Fruit fly (Drosophila melanogaster) Kc167 (cell line): ENCODE measurements around the gene Atat.

Source experiments
- Myc ChIP-seq: fragments of >200 bp; optimal IDR thresholded peaks from 2 replicates; lab custom pipeline; 2017; ENCODE audit warnings: missing external identifiers
- Sin3A ChIP-seq: fragments of >200 bp; optimal IDR thresholded peaks from 2 replicates; lab custom pipeline; 2018; ENCODE audit warnings: missing external identifiers
- h ChIP-seq: fragments of >200 bp; optimal IDR thresholded peaks from 3 replicates; lab custom pipeline; 2018; ENCODE audit warnings: missing external identifiers
- insv ChIP-seq: fragments of >200 bp; optimal IDR thresholded peaks from 3 replicates; lab custom pipeline; 2018; ENCODE audit warnings: missing external identifiers
- psq ChIP-seq: fragments of >200 bp; optimal IDR thresholded peaks from 2 replicates; lab custom pipeline; 2017; ENCODE audit warnings: missing external identifiers
- ttk ChIP-seq: sonication (Bioruptor generic); optimal IDR thresholded peaks from 2 replicates; lab custom pipeline; 2017; ENCODE audit warnings: missing external identifiers

DNA sequence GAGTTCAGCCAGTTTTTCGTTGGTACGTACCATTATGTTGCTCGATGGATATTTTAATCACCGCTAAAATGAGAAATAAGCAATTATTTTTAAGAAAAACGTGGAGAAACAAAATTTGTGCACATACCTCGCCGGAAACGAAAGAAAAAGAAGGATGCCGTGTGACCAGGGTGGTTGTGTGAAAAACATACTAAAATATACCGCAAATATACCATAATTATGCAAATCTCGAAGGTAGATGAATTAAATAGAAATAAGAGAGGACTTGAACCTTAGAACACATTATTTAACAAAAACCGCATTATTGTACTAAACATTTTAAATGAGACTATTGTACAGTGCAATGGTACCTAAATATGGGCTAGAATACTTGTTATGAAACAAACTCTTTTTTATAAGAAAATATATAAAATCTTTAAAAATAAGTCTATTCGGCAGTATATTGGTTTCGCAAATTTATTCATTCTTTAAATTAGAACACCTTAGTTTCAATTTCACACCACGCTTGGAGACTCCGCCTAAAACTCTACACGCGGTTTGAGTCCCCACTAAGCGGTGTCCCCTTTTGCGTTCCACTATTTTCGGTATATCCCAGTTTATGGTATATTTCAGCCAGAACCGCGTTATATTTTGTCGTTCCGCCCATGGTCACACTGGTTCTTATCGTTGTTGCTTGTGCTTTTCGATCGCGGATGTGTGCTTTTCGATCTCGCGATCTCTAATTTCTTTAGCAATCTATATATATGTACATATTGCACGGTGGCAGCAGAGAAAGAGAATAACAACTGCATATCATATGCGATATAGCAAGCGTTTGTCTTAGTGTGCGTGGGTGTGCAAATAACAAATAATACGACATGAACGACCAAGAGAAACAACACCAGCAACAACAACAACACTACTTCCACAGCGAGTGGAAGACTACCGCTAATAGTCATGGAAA is 3.4 kb upstream of the Atat start, which contains the start of the genes RpS17 and MTF-1:
- TF ChIP-seq ttk (no peak), h (lab: Kevin White, UChicago) (no peak), psq (lab: Kevin White, UChicago) (no peak), insv (no peak), Sin3A (no peak), Myc (lab: Kevin White, UChicago) (no peak)
